Fruit fly (Drosophila melanogaster): ENCODE measurements around the gene CG11529.

dm6 chr3L:12188518-12188917 lies 9.1 kb upstream of the CG11529 start, which contains the start of gene Est-6:
- no peak for TF ChIP-seq h (optimal IDR thresholded peaks at IDR 0.05)
- no peak for TF ChIP-seq Sin3A (optimal IDR thresholded peaks at IDR 0.05)
- TF ChIP-seq psq (optimal IDR thresholded peaks at IDR 0.05), result no peak
- TF ChIP-seq Myc (optimal IDR thresholded peaks at IDR 0.05), result no peak
- TF ChIP-seq insv (optimal IDR thresholded peaks at IDR 0.05), result no peak

All from Kc167 (cell line).